Fruit fly (Drosophila melanogaster) whole organism, adult: ENCODE results near the gene CG5846.
A peak's percentile ranks its signal among the peaks of the same experiment; 100 is the strongest.

ENCODE experiments used
- CG11617 ChIP-seq: fragments of 200-800 bp; sonication (Bioruptor generic); optimal IDR thresholded peaks from 2 replicates; lab custom pipeline; 2017; ENCODE audit warnings: mild to moderate bottlenecking, missing biosample characterization, missing genetic modification reagents, missing genetic modification characterization
- CG12768 ChIP-seq: fragments of 200-800 bp; sonication (Bioruptor generic); optimal IDR thresholded peaks from 2 replicates; lab custom pipeline; 2017; ENCODE audit warnings: missing biosample characterization, missing genetic modification characterization, mild to moderate bottlenecking, moderate library complexity, missing genetic modification reagents
- CG14711 ChIP-seq: fragments of 200-800 bp; sonication (Bioruptor generic); optimal IDR thresholded peaks from 2 replicates; lab custom pipeline; 2018; ENCODE audit warnings: missing biosample characterization, mild to moderate bottlenecking, missing genetic modification characterization, moderate library complexity
- CG1620 ChIP-seq: fragments of 200-800 bp; sonication (Bioruptor generic); optimal IDR thresholded peaks from 2 replicates; lab custom pipeline; 2016; ENCODE audit warnings: missing biosample characterization, missing genetic modification characterization
- CG33017 ChIP-seq: fragments of 200-800 bp; sonication (Bioruptor generic); optimal IDR thresholded peaks from 2 replicates; lab custom pipeline; 2018; ENCODE audit warnings: missing biosample characterization, mild to moderate bottlenecking, missing genetic modification characterization, moderate library complexity
- CG5204 ChIP-seq: fragments of 200-800 bp; sonication (Bioruptor generic); optimal IDR thresholded peaks from 2 replicates; lab custom pipeline; 2016; ENCODE audit warnings: missing biosample characterization, missing genetic modification characterization
- CG7045 ChIP-seq: fragments of 200-800 bp; sonication (Bioruptor generic); optimal IDR thresholded peaks from 2 replicates; lab custom pipeline; 2017; ENCODE audit warnings: missing biosample characterization, mild to moderate bottlenecking, missing genetic modification characterization
- CG7101 ChIP-seq: fragments of 200-800 bp; sonication (Bioruptor generic); optimal IDR thresholded peaks from 2 replicates; lab custom pipeline; 2018; ENCODE audit warnings: missing biosample characterization, mild to moderate bottlenecking, missing genetic modification characterization, moderate library complexity
- Clk ChIP-seq: fragments of 200-800 bp; sonication (Bioruptor generic); optimal IDR thresholded peaks from 2 replicates; lab custom pipeline; 2017; ENCODE audit warnings: missing biosample characterization, missing genetic modification characterization
- Crg-1 ChIP-seq: fragments of 200-800 bp; sonication (Bioruptor generic); optimal IDR thresholded peaks from 2 replicates; lab custom pipeline; 2016; ENCODE audit warnings: missing biosample characterization, missing genetic modification characterization
- Hr96 ChIP-seq: fragments of 200-800 bp; sonication (Bioruptor generic); optimal IDR thresholded peaks from 2 replicates; lab custom pipeline; 2016; ENCODE audit warnings: missing biosample characterization, missing genetic modification characterization
- Mnt ChIP-seq: fragments of 200-800 bp; sonication (Bioruptor generic); optimal IDR thresholded peaks from 2 replicates; lab custom pipeline; 2016; ENCODE audit warnings: missing biosample characterization, mild to moderate bottlenecking, missing genetic modification characterization
- bab1 ChIP-seq: fragments of 200-800 bp; sonication (Bioruptor generic); optimal IDR thresholded peaks from 3 replicates; lab custom pipeline; 2019; ENCODE audit warnings: missing biosample characterization, mild to moderate bottlenecking, missing genetic modification characterization, moderate library complexity
- cic ChIP-seq: fragments of 200-800 bp; sonication (Bioruptor generic); optimal IDR thresholded peaks from 2 replicates; lab custom pipeline; 2017; ENCODE audit warnings: missing biosample characterization, mild to moderate bottlenecking, missing genetic modification characterization, moderate library complexity
- cnc ChIP-seq, 2 experiments: fragments of >200 bp; optimal IDR thresholded peaks; 2 replicates each; lab custom pipeline; 2017
- kay ChIP-seq: fragments of 200-800 bp; sonication (Bioruptor generic); peaks from one replicate; lab custom pipeline; 2016; ENCODE audit warnings: missing biosample characterization, missing genetic modification characterization, borderline replicate concordance
- ovo ChIP-seq: fragments of 200-800 bp; sonication (Bioruptor generic); optimal IDR thresholded peaks from 2 replicates; lab custom pipeline; 2016; ENCODE audit warnings: missing biosample characterization, missing genetic modification characterization
- pad ChIP-seq: fragments of 200-800 bp; sonication (Bioruptor generic); optimal IDR thresholded peaks from 3 replicates; lab custom pipeline; 2017; ENCODE audit warnings: missing biosample characterization, missing genetic modification characterization, mild to moderate bottlenecking, moderate library complexity, missing genetic modification reagents
- tj ChIP-seq: fragments of 200-800 bp; sonication (Bioruptor generic); optimal IDR thresholded peaks from 3 replicates; lab custom pipeline; 2017; ENCODE audit warnings: missing biosample characterization, mild to moderate bottlenecking, missing genetic modification characterization, moderate library complexity
- toe ChIP-seq: fragments of 200-800 bp; sonication (Bioruptor generic); optimal IDR thresholded peaks from 2 replicates; lab custom pipeline; 2016; ENCODE audit warnings: missing biosample characterization, missing genetic modification characterization

CG5846 gene

DNA sequence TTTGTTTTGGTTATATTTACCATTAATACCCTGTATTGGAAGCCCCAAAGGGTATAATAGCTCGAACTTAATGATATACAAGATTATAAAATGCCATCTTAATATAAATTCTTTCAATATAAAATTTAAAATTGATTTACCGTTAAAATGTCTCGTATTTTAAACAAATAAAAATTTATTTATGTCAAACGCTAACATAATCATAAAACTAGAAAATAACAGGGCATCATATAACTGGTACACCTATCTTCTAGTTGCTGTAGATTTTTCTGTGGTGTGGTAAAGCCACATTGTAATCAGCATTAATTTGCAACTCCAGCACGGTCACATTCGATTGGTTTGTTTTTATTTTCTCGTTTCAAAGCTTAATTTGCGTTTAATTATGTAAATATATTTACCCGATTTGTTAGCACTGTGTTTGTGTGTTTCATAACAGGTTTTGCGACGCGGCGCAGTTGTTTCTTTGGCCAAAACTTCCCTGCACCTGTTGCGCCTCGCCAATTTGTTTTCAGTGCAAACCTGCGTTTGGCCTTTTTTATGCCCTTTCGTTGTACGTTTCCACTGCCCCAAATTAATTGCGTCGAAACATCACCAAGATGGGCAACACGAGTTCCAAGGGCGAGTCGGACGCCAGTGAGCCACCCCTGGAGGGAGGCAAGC is at the start of gene CG5846, which contains the start of gene CG4658:
Gene CG5846 (minus strand): TSS at position 245 of the 660 bp plus-strand sequence.
Gene CG4658 (plus strand): TSS at position 140 of the 660 bp plus-strand sequence.
- TF ChIP-seq pad (GFP tag; lab: Kevin White, UChicago) (peak; percentile 64), toe (GFP tag; lab: Kevin White, UChicago) (no peak), Hr96 (no peak), CG33017 (tag; lab: Kevin White, UChicago) (peak; percentile 93), Mnt (GFP tag; lab: Kevin White, UChicago) (peak; percentile 74), CG7045 (peak; percentile 84), cnc (optimal IDR thresholded peaks at IDR 0.05; lab: Kevin White, UChicago) (no peak), bab1 (GFP tag; lab: Kevin White, UChicago) (peak; percentile 96), tj (GFP tag; lab: Kevin White, UChicago) (peak; percentile 68), CG11617 (GFP tag; lab: Kevin White, UChicago) (peak; percentile 92), CG14711 (tag; lab: Kevin White, UChicago) (peak; percentile 94), CG12768 (GFP tag; lab: Kevin White, UChicago) (peak; percentile 85), CG7101 (tag; lab: Kevin White, UChicago) (peak; percentile 95), Clk (peak; percentile 45), CG5204 (no peak), cic (GFP tag; lab: Kevin White, UChicago) (peak; percentile 51), kay (GFP tag; lab: Kevin White, UChicago) (no peak), Crg-1 (GFP tag; lab: Kevin White, UChicago) (peak; percentile 73), CG1620 (peak; percentile 83), ovo (GFP tag; lab: Kevin White, UChicago) (peak; percentile 65)

DNA sequence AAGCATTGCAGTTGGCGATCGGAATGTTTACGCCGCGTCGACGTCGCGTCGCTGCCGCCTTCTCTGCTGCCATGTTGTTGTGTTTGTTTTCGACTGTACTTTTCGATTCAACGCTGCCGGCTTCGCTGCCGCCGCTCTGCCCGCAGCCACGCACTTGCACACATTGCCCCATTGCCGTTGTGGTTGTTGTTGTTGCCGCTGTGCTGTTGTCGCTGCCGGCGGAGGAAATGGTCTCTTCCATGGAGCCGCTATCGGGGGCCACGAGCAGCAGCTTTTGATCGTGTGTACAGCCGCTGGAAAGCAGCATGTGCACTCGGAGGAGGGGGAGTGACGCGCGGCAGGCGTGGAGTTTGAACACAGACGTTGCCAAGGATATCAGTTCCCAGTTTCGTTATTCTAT is 47.5 kb upstream of the CG5846 start:
- TF ChIP-seq CG33017 (tag; lab: Kevin White, UChicago) (no peak), Hr96 (no peak), pad (GFP tag; lab: Kevin White, UChicago) (no peak), CG7101 (tag; lab: Kevin White, UChicago) (no peak), bab1 (GFP tag; lab: Kevin White, UChicago) (no peak), toe (GFP tag; lab: Kevin White, UChicago) (no peak), tj (GFP tag; lab: Kevin White, UChicago) (no peak), cic (GFP tag; lab: Kevin White, UChicago) (no peak), kay (GFP tag; lab: Kevin White, UChicago) (no peak), CG1620 (no peak), ovo (GFP tag; lab: Kevin White, UChicago) (no peak), Clk (no peak), CG14711 (tag; lab: Kevin White, UChicago) (no peak), CG11617 (GFP tag; lab: Kevin White, UChicago) (no peak), Mnt (GFP tag; lab: Kevin White, UChicago) (no peak), CG5204 (no peak), CG7045 (no peak), CG12768 (GFP tag; lab: Kevin White, UChicago) (no peak)

dm6 chr2L:10003593-10003992 is 46.6 kb upstream of the CG5846 start, which contains the start of gene Ndf:
Gene Ndf (plus strand): TSS chr2L:10003832.
- TF ChIP-seq bab1 (GFP tag; lab: Kevin White, UChicago) (peak; percentile 61), CG1620 (peak; percentile 77), Crg-1 (GFP tag; lab: Kevin White, UChicago) (peak; percentile 77), CG14711 (tag; lab: Kevin White, UChicago) (peak; percentile 44), pad (GFP tag; lab: Kevin White, UChicago) (peak; percentile 65), CG5204 (peak; percentile 44), CG33017 (tag; lab: Kevin White, UChicago) (peak; percentile 44), toe (GFP tag; lab: Kevin White, UChicago) (peak; percentile 76), Hr96 (peak; percentile 51), Mnt (GFP tag; lab: Kevin White, UChicago) (peak; percentile 71), CG7101 (tag; lab: Kevin White, UChicago) (peak; percentile 77), CG11617 (GFP tag; lab: Kevin White, UChicago) (peak; percentile 33), kay (GFP tag; lab: Kevin White, UChicago) (no peak), cic (GFP tag; lab: Kevin White, UChicago) (no peak), CG12768 (GFP tag; lab: Kevin White, UChicago) (peak; percentile 66), Clk (peak; percentile 25), tj (GFP tag; lab: Kevin White, UChicago) (peak; percentile 15), ovo (GFP tag; lab: Kevin White, UChicago) (peak; percentile 59), cnc (optimal IDR thresholded peaks at IDR 0.05; lab: Kevin White, UChicago) (peak; percentile 3 to 47), CG7045 (peak; percentile 45)

DNA sequence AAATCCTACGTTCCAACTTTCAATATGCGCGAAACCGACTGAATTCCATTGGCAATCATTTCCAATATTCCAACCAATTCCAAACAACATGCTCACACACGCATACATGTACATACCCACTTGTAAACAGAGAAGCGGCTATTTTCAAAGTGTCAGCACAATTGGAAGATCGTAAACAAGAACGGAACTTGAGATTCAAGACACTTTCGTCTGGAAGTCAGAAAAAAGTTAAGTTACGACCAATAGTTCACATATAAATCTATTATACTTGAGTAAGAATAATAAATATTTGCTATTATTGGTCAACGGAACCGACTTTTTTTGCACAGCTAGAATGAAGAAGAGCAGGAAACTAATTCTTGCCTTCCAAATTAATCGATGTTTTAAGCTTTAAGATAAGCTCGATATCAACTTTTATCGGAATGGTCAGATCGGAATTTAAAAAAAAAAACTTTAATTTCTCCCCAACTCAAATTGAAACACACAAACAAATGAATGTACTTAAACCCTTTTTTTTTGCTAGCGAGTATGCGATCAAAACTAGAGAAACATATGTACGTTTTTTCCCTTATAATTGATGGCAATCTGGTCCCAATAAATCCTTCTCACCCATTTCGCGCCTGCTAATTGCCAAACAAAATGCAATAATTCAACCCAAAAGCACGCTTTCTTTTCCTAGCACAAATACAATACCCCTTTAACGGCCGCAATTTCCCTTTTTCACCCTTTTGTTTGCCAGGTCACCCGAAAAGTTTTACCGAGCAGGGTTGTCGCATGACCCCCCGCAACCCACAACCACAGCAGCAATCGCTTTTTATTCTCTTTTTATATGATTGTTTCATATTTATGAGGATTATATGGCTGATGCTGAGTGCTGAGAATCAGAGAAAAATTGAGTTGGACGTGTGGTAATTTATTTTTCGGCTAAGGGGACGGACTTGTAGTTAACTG is 45.6 kb upstream of the CG5846 start, which contains the start of the genes CG31875 and SoYb:
Gene CG31875 (minus strand): TSS at position 329 of the 951 bp plus-strand sequence.
Gene SoYb (minus strand): TSS at position 329 of the 951 bp plus-strand sequence.
- no peak for TF ChIP-seq cic (GFP tag; lab: Kevin White, UChicago)
- TF ChIP-seq CG11617 (GFP tag; lab: Kevin White, UChicago) = no peak
- no peak for TF ChIP-seq Hr96
- no peak for TF ChIP-seq pad (GFP tag; lab: Kevin White, UChicago)
- peak; percentile 64 for TF ChIP-seq bab1 (GFP tag; lab: Kevin White, UChicago)
- no peak for TF ChIP-seq Crg-1 (GFP tag; lab: Kevin White, UChicago)
- no peak for TF ChIP-seq CG33017 (tag; lab: Kevin White, UChicago)
- TF ChIP-seq CG7101 (tag; lab: Kevin White, UChicago) = no peak
- TF ChIP-seq CG5204 = no peak
- no peak for TF ChIP-seq CG7045
- TF ChIP-seq CG14711 (tag; lab: Kevin White, UChicago) = peak; percentile 58
- peak; percentile 5 for TF ChIP-seq kay (GFP tag; lab: Kevin White, UChicago)
- no peak for TF ChIP-seq CG12768 (GFP tag; lab: Kevin White, UChicago)
- TF ChIP-seq CG1620 = no peak
- no peak for TF ChIP-seq cnc (optimal IDR thresholded peaks at IDR 0.05; lab: Kevin White, UChicago)
- peak; percentile 94 for TF ChIP-seq tj (GFP tag; lab: Kevin White, UChicago)
- TF ChIP-seq ovo (GFP tag; lab: Kevin White, UChicago) = no peak
- no peak for TF ChIP-seq Mnt (GFP tag; lab: Kevin White, UChicago)
- no peak for TF ChIP-seq toe (GFP tag; lab: Kevin White, UChicago)
- no peak for TF ChIP-seq Clk
